Fruit fly (Drosophila melanogaster): Measurements from ENCODE around the gene Blos3.

Blos3 gene

dm6 chr3L:18846272-18846741 is 23.7 kb upstream of the Blos3 start (continued):
- peak; percentile 2 for TF ChIP-seq gem (tag; optimal IDR thresholded peaks at IDR 0.05)
- no peak for TF ChIP-seq Hr39 (optimal IDR thresholded peaks at IDR 0.05)
- no peak for TF ChIP-seq Nf-YC (tag; optimal IDR thresholded peaks at IDR 0.05)
- TF ChIP-seq CG4854 (GFP tag; optimal IDR thresholded peaks at IDR 0.05), result no peak
- TF ChIP-seq CG34376 (GFP tag; optimal IDR thresholded peaks at IDR 0.05), result peak; percentile 10
- no peak for TF ChIP-seq bowl (GFP tag; IDR thresholded peaks at IDR 0.05)
- TF ChIP-seq CG7271 (tag; optimal IDR thresholded peaks at IDR 0.05), result no peak
- peak; percentile 10 for TF ChIP-seq tap (tag; optimal IDR thresholded peaks at IDR 0.05)
- no peak for TF ChIP-seq cato (GFP tag; optimal IDR thresholded peaks at IDR 0.05; ENCODE audit: borderline replicate concordance)
- no peak for TF ChIP-seq slbo (GFP tag; IDR thresholded peaks at IDR 0.05)
- no peak for TF ChIP-seq Dll (GFP tag; IDR thresholded peaks at IDR 0.05; ENCODE audit: partially characterized antibody)
- TF ChIP-seq CG11093 (GFP tag; IDR thresholded peaks at IDR 0.05), result no peak
- no peak for TF ChIP-seq NC2α (GFP tag; optimal IDR thresholded peaks at IDR 0.05)
- TF ChIP-seq CG17568 (GFP tag; optimal IDR thresholded peaks at IDR 0.05), result no peak
- no peak for TF ChIP-seq Atf3 (GFP tag; optimal IDR thresholded peaks at IDR 0.05)
- TF ChIP-seq nau (GFP tag; optimal IDR thresholded peaks at IDR 0.05), result no peak
- TF ChIP-seq nerfin-2 (GFP tag; IDR thresholded peaks at IDR 0.05; ENCODE audit: partially characterized antibody), result no peak
- no peak for TF ChIP-seq Sry-β (GFP tag; optimal IDR thresholded peaks at IDR 0.05)
- no peak for TF ChIP-seq CG4282 (GFP tag; optimal IDR thresholded peaks at IDR 0.05)
- peak; percentile 46 for TF ChIP-seq sd (tag; optimal IDR thresholded peaks at IDR 0.05)
- no peak for TF ChIP-seq CG8388 (GFP tag; optimal IDR thresholded peaks at IDR 0.05)
- TF ChIP-seq CG10431 (GFP tag; optimal IDR thresholded peaks at IDR 0.05), result no peak
- TF ChIP-seq bigmax (GFP tag; optimal IDR thresholded peaks at IDR 0.05), result no peak
- no peak for TF ChIP-seq ewg (GFP tag; optimal IDR thresholded peaks at IDR 0.05)
- TF ChIP-seq da (GFP tag; optimal IDR thresholded peaks at IDR 0.05), result no peak
- no peak for TF ChIP-seq CG10565 (GFP tag; optimal IDR thresholded peaks at IDR 0.05)
- no peak for TF ChIP-seq Eip74EF (GFP tag; optimal IDR thresholded peaks at IDR 0.05)
- no peak for TF ChIP-seq Ada2b (GFP tag; IDR thresholded peaks at IDR 0.05)
- TF ChIP-seq CG32532 (GFP tag; IDR thresholded peaks at IDR 0.05), result no peak
- no peak for TF ChIP-seq CG8281 (tag; optimal IDR thresholded peaks at IDR 0.05)
- TF ChIP-seq CG3838 (GFP tag; optimal IDR thresholded peaks at IDR 0.05), result no peak
- no peak for TF ChIP-seq ci (GFP tag; IDR thresholded peaks at IDR 0.05)
- TF ChIP-seq pros (GFP tag; optimal IDR thresholded peaks at IDR 0.05), result no peak
- TF ChIP-seq CG8924 (tag; optimal IDR thresholded peaks at IDR 0.05), result no peak
- TF ChIP-seq Poxn (GFP tag; IDR thresholded peaks at IDR 0.05), result no peak
- no peak for TF ChIP-seq oc (tag; optimal IDR thresholded peaks at IDR 0.05)
- no peak for TF ChIP-seq pho (GFP tag; optimal IDR thresholded peaks at IDR 0.05)
- no peak for TF ChIP-seq Mad (GFP tag; optimal IDR thresholded peaks at IDR 0.05)
- no peak for TF ChIP-seq fd96Cb (tag; optimal IDR thresholded peaks at IDR 0.05)
- no peak for TF ChIP-seq CG12942 (GFP tag; optimal IDR thresholded peaks at IDR 0.05)
- TF ChIP-seq dmrt99B (tag; optimal IDR thresholded peaks at IDR 0.05), result peak; percentile 24

- TF ChIP-seq CG17568 (GFP tag; optimal IDR thresholded peaks at IDR 0.05) (peak; percentile 65), fd102C (GFP tag; optimal IDR thresholded peaks at IDR 0.05) (peak; percentile 63), Myb (GFP tag; optimal IDR thresholded peaks at IDR 0.05) (peak; percentile 52), Sry-δ (GFP tag; optimal IDR thresholded peaks at IDR 0.05) (peak; percentile 38), CG12659 (GFP tag; optimal IDR thresholded peaks at IDR 0.05) (peak; percentile 62), CG6854 (GFP tag; optimal IDR thresholded peaks at IDR 0.05) (peak; percentile 65), CG4360 (GFP tag; IDR thresholded peaks at IDR 0.05) (0 out of 2 replicates have a peak, but pooled peaks have one; percentile 23), sd (tag; optimal IDR thresholded peaks at IDR 0.05) (no peak), sr (GFP tag; IDR thresholded peaks at IDR 0.05) (no peak), CG2678 (tag; optimal IDR thresholded peaks at IDR 0.05) (no peak), Oli (tag; optimal IDR thresholded peaks at IDR 0.05) (peak; percentile 53), Dip2 (GFP tag; IDR thresholded peaks at IDR 0.05) (no peak), CG1832 (GFP tag; optimal IDR thresholded peaks at IDR 0.05) (no peak), CG8388 (GFP tag; optimal IDR thresholded peaks at IDR 0.05) (peak; percentile 38), Dip3 (GFP tag; optimal IDR thresholded peaks at IDR 0.05) (peak; percentile 76)
Measured at dm6 chr3L:18848436-18848835, 21.6 kb upstream of the Blos3 start.
